Fruit fly (Drosophila melanogaster) whole organism, embryonic: ENCODE measurements around the gene Zdhhc8.

Source experiments
- Abd-B ChIP-seq: fragments of 200-800 bp; sonication (Bioruptor generic); optimal IDR thresholded peaks from 2 replicates; lab custom pipeline; 2018; ENCODE audit warnings: missing biosample characterization, mild to moderate bottlenecking, missing genetic modification characterization, moderate library complexity
- CG10979 ChIP-seq: fragments of 200-800 bp; sonication (Bioruptor generic); optimal IDR thresholded peaks from 2 replicates; lab custom pipeline; 2018; ENCODE audit warnings: missing biosample characterization, mild to moderate bottlenecking, missing genetic modification characterization, moderate library complexity
- CG13894 ChIP-seq: fragments of 200-800 bp; sonication (Bioruptor generic); optimal IDR thresholded peaks from 3 replicates; lab custom pipeline; 2018; ENCODE audit warnings: missing biosample characterization, mild to moderate bottlenecking, missing genetic modification characterization, moderate library complexity
- CG14860 ChIP-seq: fragments of 200-800 bp; sonication (Bioruptor generic); IDR thresholded peaks from 3 replicates; pipeline ENCODE4 v1.3.6; 2022; ENCODE audit warnings: missing biosample characterization, missing genetic modification characterization; ENCODE audit not compliant: partially characterized antibody
- CG15696 ChIP-seq: fragments of 200-800 bp; sonication (Bioruptor generic); optimal IDR thresholded peaks from 2 replicates; lab custom pipeline; 2019; ENCODE audit warnings: missing biosample characterization, mild to moderate bottlenecking, missing genetic modification characterization, moderate library complexity
- CG17328 ChIP-seq: fragments of 200-800 bp; sonication (Bioruptor generic); IDR thresholded peaks from 2 replicates; pipeline ENCODE4 v1.3.6; 2022; ENCODE audit warnings: missing biosample characterization, missing genetic modification characterization
- CG30020 ChIP-seq: fragments of 200-800 bp; optimal IDR thresholded peaks from 2 replicates; lab custom pipeline; 2019; ENCODE audit warnings: missing biosample characterization, mild to moderate bottlenecking, missing genetic modification characterization, moderate library complexity
- CG30403 ChIP-seq: fragments of 200-800 bp; sonication (Bioruptor generic); optimal IDR thresholded peaks from 3 replicates; lab custom pipeline; 2016; ENCODE audit warnings: missing biosample characterization, missing genetic modification characterization
- CG33557 ChIP-seq: fragments of 200-800 bp; sonication (Bioruptor generic); optimal IDR thresholded peaks from 2 replicates; lab custom pipeline; 2019; ENCODE audit warnings: missing biosample characterization, mild to moderate bottlenecking, missing genetic modification characterization, moderate library complexity
- CG34422 ChIP-seq: fragments of 200-800 bp; sonication (Bioruptor generic); IDR thresholded peaks from 3 replicates; pipeline ENCODE4 v1.3.6; 2022; ENCODE audit warnings: missing biosample characterization, missing genetic modification characterization
- CG4282 ChIP-seq: fragments of 200-800 bp; sonication (Bioruptor generic); optimal IDR thresholded peaks from 2 replicates; lab custom pipeline; 2016; ENCODE audit warnings: missing biosample characterization, missing genetic modification characterization
- CG4617 ChIP-seq: fragments of 200-800 bp; sonication (Bioruptor generic); optimal IDR thresholded peaks from 3 replicates; lab custom pipeline; 2016; ENCODE audit warnings: missing biosample characterization, missing genetic modification characterization, borderline replicate concordance
- CG5245 ChIP-seq: fragments of 200-800 bp; sonication (Bioruptor generic); optimal IDR thresholded peaks from 3 replicates; lab custom pipeline; 2016; ENCODE audit warnings: missing biosample characterization, missing genetic modification characterization
- CG5953 ChIP-seq: fragments of 200-800 bp; sonication (Bioruptor generic); IDR thresholded peaks from 2 replicates; pipeline ENCODE4 v1.3.6; 2022; ENCODE audit warnings: missing biosample characterization, missing genetic modification characterization
- CG6272 ChIP-seq: fragments of 200-800 bp; sonication (Bioruptor generic); IDR thresholded peaks from 2 replicates; pipeline ENCODE4 v1.3.6; 2022; ENCODE audit warnings: missing biosample characterization, missing genetic modification characterization
- CG6765 ChIP-seq: fragments of 200-800 bp; sonication (Bioruptor generic); optimal IDR thresholded peaks from 3 replicates; lab custom pipeline; 2017; ENCODE audit warnings: missing biosample characterization, mild to moderate bottlenecking, missing genetic modification characterization
- Dad ChIP-seq: fragments of 200-800 bp; sonication (Bioruptor generic); optimal IDR thresholded peaks from 3 replicates; lab custom pipeline; 2016; ENCODE audit warnings: missing biosample characterization, missing genetic modification characterization
- Doc2 ChIP-seq: fragments of 200-800 bp; sonication (Bioruptor generic); IDR thresholded peaks from 2 replicates; pipeline ENCODE4 v1.3.6; 2022; ENCODE audit warnings: missing biosample characterization, missing genetic modification characterization
- HLH3B ChIP-seq: fragments of 200-800 bp; sonication (Bioruptor generic); IDR thresholded peaks from 2 replicates; pipeline ENCODE4 v1.3.6; 2022; ENCODE audit warnings: missing biosample characterization, missing genetic modification characterization
- HLH54F ChIP-seq: fragments of 200-800 bp; sonication (Bioruptor generic); optimal IDR thresholded peaks from 3 replicates; lab custom pipeline; 2016; ENCODE audit warnings: missing biosample characterization, missing genetic modification characterization
- HLHmδ ChIP-seq: fragments of 200-800 bp; sonication (Bioruptor generic); optimal IDR thresholded peaks from 2 replicates; lab custom pipeline; 2018; ENCODE audit warnings: missing biosample characterization, mild to moderate bottlenecking, missing genetic modification characterization, moderate library complexity
- Lim3 ChIP-seq: fragments of 200-800 bp; sonication (Bioruptor generic); IDR thresholded peaks from 2 replicates; pipeline ENCODE4 v1.3.6; 2022; ENCODE audit warnings: missing biosample characterization, missing genetic modification characterization
- MBD-R2 ChIP-seq: fragments of 200-800 bp; sonication (Bioruptor generic); IDR thresholded peaks from 2 replicates; pipeline ENCODE4 v1.3.6; 2022; ENCODE audit warnings: missing biosample characterization, missing genetic modification characterization
- Mad ChIP-seq: fragments of 200-800 bp; sonication (Bioruptor generic); optimal IDR thresholded peaks from 2 replicates; lab custom pipeline; 2016; ENCODE audit warnings: missing biosample characterization, missing genetic modification characterization
- Side ChIP-seq: fragments of 200-800 bp; sonication (Bioruptor generic); optimal IDR thresholded peaks from 2 replicates; lab custom pipeline; 2016; ENCODE audit warnings: missing biosample characterization, missing genetic modification characterization
- Sox102F ChIP-seq: fragments of 200-800 bp; sonication (Bioruptor generic); optimal IDR thresholded peaks from 2 replicates; lab custom pipeline; 2018; ENCODE audit warnings: missing biosample characterization, mild to moderate bottlenecking, missing genetic modification characterization, moderate library complexity
- Sry-β ChIP-seq: fragments of 200-800 bp; sonication (Bioruptor generic); optimal IDR thresholded peaks from 2 replicates; lab custom pipeline; 2018; ENCODE audit warnings: missing biosample characterization, mild to moderate bottlenecking, missing genetic modification characterization, moderate library complexity
- TFAM ChIP-seq: fragments of 200-800 bp; sonication (Bioruptor generic); optimal IDR thresholded peaks from 2 replicates; lab custom pipeline; 2017; ENCODE audit warnings: missing biosample characterization, missing genetic modification characterization, inconsistent platforms
- Xrp1 ChIP-seq: fragments of 200-800 bp; sonication (Bioruptor generic); IDR thresholded peaks from 2 replicates; pipeline ENCODE4 v1.3.6; 2022; ENCODE audit warnings: missing biosample characterization, missing genetic modification characterization
- abd-A ChIP-seq: fragments of 200-800 bp; sonication (Bioruptor generic); optimal IDR thresholded peaks from 3 replicates; lab custom pipeline; 2019; ENCODE audit warnings: missing biosample characterization, mild to moderate bottlenecking, missing genetic modification characterization, moderate library complexity
- al ChIP-seq: fragments of 200-800 bp; sonication (Bioruptor generic); IDR thresholded peaks from 2 replicates; pipeline ENCODE4 v1.3.6; 2022; ENCODE audit warnings: missing biosample characterization, missing genetic modification characterization
- ara ChIP-seq: fragments of 200-800 bp; sonication (Bioruptor generic); IDR thresholded peaks from 2 replicates; pipeline ENCODE4 v1.3.6; 2022; ENCODE audit warnings: missing biosample characterization, missing genetic modification characterization
- az2 ChIP-seq: fragments of 200-800 bp; sonication (Bioruptor generic); optimal IDR thresholded peaks from 3 replicates; lab custom pipeline; 2016; ENCODE audit warnings: missing biosample characterization, missing genetic modification characterization
- bbx ChIP-seq: fragments of 200-800 bp; sonication (Bioruptor generic); IDR thresholded peaks from 2 replicates; pipeline ENCODE4 v1.3.6; 2022; ENCODE audit warnings: missing biosample characterization, missing genetic modification characterization; ENCODE audit not compliant: partially characterized antibody
- bcd ChIP-seq: fragments of 200-800 bp; sonication (Bioruptor generic); optimal IDR thresholded peaks from 2 replicates; lab custom pipeline; 2017; ENCODE audit warnings: missing biosample characterization, mild to moderate bottlenecking, missing genetic modification characterization
- chn ChIP-seq: fragments of 200-800 bp; sonication (Bioruptor generic); optimal IDR thresholded peaks from 2 replicates; lab custom pipeline; 2016; ENCODE audit warnings: missing biosample characterization, missing genetic modification characterization
- dmrt11E ChIP-seq: fragments of 200-800 bp; sonication (Bioruptor generic); optimal IDR thresholded peaks from 3 replicates; lab custom pipeline; 2018; ENCODE audit warnings: missing biosample characterization, mild to moderate bottlenecking, missing genetic modification characterization, moderate library complexity
- gro ChIP-seq: fragments of 200-800 bp; sonication (Bioruptor generic); optimal IDR thresholded peaks from 2 replicates; lab custom pipeline; 2016; ENCODE audit warnings: missing biosample characterization, missing genetic modification characterization
- h ChIP-seq: fragments of >200 bp; optimal IDR thresholded peaks from 2 replicates; lab custom pipeline; 2017
- ham ChIP-seq: fragments of 200-800 bp; sonication (Bioruptor generic); IDR thresholded peaks from 2 replicates; pipeline ENCODE4 v1.3.6; 2022; ENCODE audit warnings: missing biosample characterization, missing genetic modification characterization
- insv ChIP-seq, 2 experiments: fragments of 200-800 bp; sonication (Bioruptor generic); optimal IDR thresholded peaks; 3 replicates each; lab custom pipeline; 2016 to 2018; ENCODE audit warnings: missing biosample characterization in 2 of 2, missing genetic modification characterization in 2 of 2
- klu ChIP-seq: fragments of 200-800 bp; sonication (Bioruptor generic); IDR thresholded peaks from 2 replicates; pipeline ENCODE4 v1.3.6; 2022; ENCODE audit warnings: missing biosample characterization, missing genetic modification characterization
- luna ChIP-seq: fragments of 200-800 bp; sonication (Bioruptor generic); optimal IDR thresholded peaks from 2 replicates; lab custom pipeline; 2016; ENCODE audit warnings: missing biosample characterization, missing genetic modification characterization
- pho ChIP-seq: fragments of 200-800 bp; sonication (Bioruptor generic); optimal IDR thresholded peaks from 2 replicates; lab custom pipeline; 2016; ENCODE audit warnings: missing biosample characterization, missing genetic modification characterization
- pita ChIP-seq: fragments of 200-800 bp; sonication (Bioruptor generic); optimal IDR thresholded peaks from 2 replicates; lab custom pipeline; 2017; ENCODE audit warnings: missing biosample characterization, mild to moderate bottlenecking, missing genetic modification characterization
- repo ChIP-seq: fragments of 200-800 bp; sonication (Bioruptor generic); optimal IDR thresholded peaks from 2 replicates; lab custom pipeline; 2016; ENCODE audit warnings: missing biosample characterization, missing genetic modification characterization
- salm ChIP-seq: fragments of 200-800 bp; sonication (Bioruptor generic); optimal IDR thresholded peaks from 2 replicates; lab custom pipeline; 2018; ENCODE audit warnings: missing biosample characterization, mild to moderate bottlenecking, missing genetic modification characterization
- stc ChIP-seq: fragments of 200-800 bp; sonication (Bioruptor generic); IDR thresholded peaks from 2 replicates; pipeline ENCODE4 v1.3.6; 2022; ENCODE audit warnings: missing biosample characterization, missing genetic modification characterization
- unpg ChIP-seq: fragments of 200-800 bp; sonication (Bioruptor generic); optimal IDR thresholded peaks from 3 replicates; lab custom pipeline; 2018; ENCODE audit warnings: missing biosample characterization, mild to moderate bottlenecking, missing genetic modification characterization, moderate library complexity
- vnd ChIP-seq: fragments of 200-800 bp; sonication (Bioruptor generic); IDR thresholded peaks from 3 replicates; pipeline ENCODE4 v1.3.6; 2022; ENCODE audit warnings: missing biosample characterization, missing genetic modification characterization; ENCODE audit not compliant: partially characterized antibody
- vvl ChIP-seq: fragments of 200-800 bp; sonication (Bioruptor generic); IDR thresholded peaks from 2 replicates; pipeline ENCODE4 v1.3.6; 2022; ENCODE audit warnings: missing biosample characterization, missing genetic modification characterization
- yki ChIP-seq: fragments of >200 bp; optimal IDR thresholded peaks from 3 replicates; lab custom pipeline; 2018

Gene Zdhhc8

dm6 chrX:9344482-9345106, 11.4 kb downstream of the Zdhhc8 start (continued):
- peak; percentile 51 for TF ChIP-seq al (GFP tag; lab: Robert Waterston, UW)
- no peak for TF ChIP-seq salm (tag; lab: Kevin White, UChicago)
- peak; percentile 15 for TF ChIP-seq CG13894 (tag; lab: Kevin White, UChicago)
- no peak for TF ChIP-seq vnd (GFP tag; lab: Robert Waterston, UW)
- peak; percentile 50 for TF ChIP-seq vvl
- TF ChIP-seq HLHmδ (GFP tag; lab: Kevin White, UChicago): no peak
- TF ChIP-seq chn (GFP tag; lab: Kevin White, UChicago): no peak
- TF ChIP-seq Sox102F (GFP tag; lab: Kevin White, UChicago): peak; percentile 44
- TF ChIP-seq Doc2: no peak
- TF ChIP-seq Xrp1 (GFP tag; lab: Robert Waterston, UW): no peak
- TF ChIP-seq CG6765: no peak
- no peak for TF ChIP-seq bbx
- TF ChIP-seq CG4282 (GFP tag; lab: Kevin White, UChicago): no peak
- no peak for TF ChIP-seq luna
- TF ChIP-seq pho (GFP tag; lab: Kevin White, UChicago): peak; percentile 44
- TF ChIP-seq insv (GFP tag; optimal IDR thresholded peaks at IDR 0.05; lab: Kevin White, UChicago): no peak
- peak; percentile 16 for TF ChIP-seq unpg (GFP tag; lab: Kevin White, UChicago)
- no peak for TF ChIP-seq klu (GFP tag; lab: Robert Waterston, UW)
- no peak for TF ChIP-seq Lim3
- TF ChIP-seq CG33557 (GFP tag; lab: Kevin White, UChicago): no peak
- TF ChIP-seq CG30403 (GFP tag; lab: Kevin White, UChicago): peak; percentile 71
- TF ChIP-seq ham (GFP tag; lab: Robert Waterston, UW): no peak
- TF ChIP-seq abd-A: no peak
- TF ChIP-seq yki (lab: Kevin White, UChicago): no peak
- no peak for TF ChIP-seq dmrt11E (tag; lab: Kevin White, UChicago)
- no peak for TF ChIP-seq h (lab: Kevin White, UChicago)
- no peak for TF ChIP-seq pita (GFP tag; lab: Kevin White, UChicago)
- 0 out of 2 replicates have a peak, but pooled peaks have one; percentile 11 for TF ChIP-seq CG6272 (GFP tag; lab: Robert Waterston, UW)
- peak; percentile 35; the same call in 1 of the 2 replicates for TF ChIP-seq MBD-R2
- peak; percentile 32 for TF ChIP-seq Abd-B
- TF ChIP-seq CG4617 (GFP tag; lab: Kevin White, UChicago): no peak
- no peak for TF ChIP-seq ara
- TF ChIP-seq HLH54F (GFP tag; lab: Kevin White, UChicago): peak; percentile 47
- peak; percentile 10 for TF ChIP-seq az2 (GFP tag; lab: Kevin White, UChicago)
- no peak for TF ChIP-seq CG30020
- TF ChIP-seq TFAM (GFP tag; lab: Kevin White, UChicago): no peak
- 0 out of 3 replicates have a peak, but pooled peaks have one; percentile 23 for TF ChIP-seq CG34422 (GFP tag; lab: Robert Waterston, UW)
- TF ChIP-seq CG17328: no peak
- TF ChIP-seq CG14860 (GFP tag; lab: Robert Waterston, UW): no peak
- TF ChIP-seq Sry-β (GFP tag; lab: Kevin White, UChicago): no peak
- peak; percentile 44 for TF ChIP-seq gro (GFP tag; lab: Kevin White, UChicago)
- TF ChIP-seq CG10979 (tag; lab: Kevin White, UChicago): peak; percentile 23
- no peak for TF ChIP-seq Mad (GFP tag; lab: Kevin White, UChicago)
- TF ChIP-seq Side: peak; percentile 34
- TF ChIP-seq CG15696 (tag; lab: Kevin White, UChicago): no peak
- TF ChIP-seq stc (GFP tag; lab: Robert Waterston, UW): no peak
- no peak for TF ChIP-seq repo (GFP tag; lab: Kevin White, UChicago)
- TF ChIP-seq CG5245 (GFP tag; lab: Kevin White, UChicago): no peak
- TF ChIP-seq Dad (GFP tag; lab: Kevin White, UChicago): peak; percentile 38
- 0 out of 2 replicates have a peak, but pooled peaks have one; percentile 25 for TF ChIP-seq HLH3B (GFP tag; lab: Robert Waterston, UW)
- TF ChIP-seq bcd (GFP tag; lab: Kevin White, UChicago): peak; percentile 54
- no peak for TF ChIP-seq CG5953 (GFP tag; lab: Robert Waterston, UW)
